Worm (Caenorhabditis elegans) whole organism, L4 larva: ENCODE data around the gene srw-109.
A peak's percentile ranks its signal among the peaks of the same experiment; 100 is the strongest.

Source experiments
- F37D6.2 ChIP-seq: sonication (generic microtip); optimal IDR thresholded peaks from 2 replicates; lab custom pipeline; 2016; ENCODE audit warnings: mild to moderate bottlenecking, missing genetic modification characterization, missing compliant biosample characterization
- R02D3.7 ChIP-seq: fragments of 150-350 bp; sonication (generic microtip); optimal IDR thresholded peaks from 3 replicates; lab custom pipeline; 2014; ENCODE audit warnings: missing biosample characterization, missing genetic modification characterization
- Y105C5A.15 ChIP-seq: fragments of 200-800 bp; sonication (Bioruptor generic); IDR thresholded peaks from 2 replicates; pipeline ENCODE4 v1.3.6; 2022; ENCODE audit warnings: missing genetic modification characterization, missing compliant biosample characterization
- Y5F2A.4 ChIP-seq: fragments of 200-800 bp; sonication (Bioruptor generic); optimal IDR thresholded peaks from 2 replicates; lab custom pipeline; 2018; ENCODE audit warnings: mild to moderate bottlenecking, missing genetic modification characterization, missing compliant biosample characterization
- ZK337.2 ChIP-seq: fragments of 200-800 bp; sonication (Bioruptor generic); IDR thresholded peaks from 2 replicates; pipeline ENCODE4 v1.3.6; 2022; ENCODE audit warnings: missing genetic modification reagents, missing genetic modification characterization, missing compliant biosample characterization
- aha-1 ChIP-seq: fragments of 150-350 bp; peaks from one replicate; lab custom pipeline; 2014; ENCODE audit warnings: missing biosample characterization, missing genetic modification characterization
- ama-1 ChIP-seq: fragments of 150-350 bp; optimal IDR thresholded peaks from 2 replicates; lab custom pipeline; 2014; ENCODE audit warnings: inconsistent platforms, mixed read lengths
- ceh-20 ChIP-seq: fragments of 200-800 bp; sonication (Bioruptor generic); IDR thresholded peaks from 2 replicates; pipeline ENCODE4 v1.3.6; 2022; ENCODE audit warnings: missing genetic modification reagents, missing genetic modification characterization, missing compliant biosample characterization
- ceh-32 ChIP-seq: sonication (generic microtip); optimal IDR thresholded peaks from 2 replicates; lab custom pipeline; 2016; ENCODE audit warnings: mild to moderate bottlenecking, missing genetic modification characterization, missing compliant biosample characterization; ENCODE audit not compliant: poor library complexity
- cey-2 ChIP-seq: sonication (generic microtip); optimal IDR thresholded peaks from 3 replicates; lab custom pipeline; 2017; ENCODE audit warnings: missing genetic modification characterization, mild to moderate bottlenecking, missing compliant biosample characterization, antibody characterized with exemption, borderline replicate concordance; ENCODE audit not compliant: insufficient read depth
- ctbp-1 ChIP-seq: fragments of 200-800 bp; sonication (Bioruptor generic); IDR thresholded peaks from 2 replicates; pipeline ENCODE4 v1.3.6; 2022; ENCODE audit warnings: missing genetic modification reagents, missing genetic modification characterization, missing compliant biosample characterization
- daf-12 ChIP-seq: fragments of 150-350 bp; optimal IDR thresholded peaks from 2 replicates; lab custom pipeline; 2014; ENCODE audit warnings: missing biosample characterization, missing genetic modification reagents, missing genetic modification characterization
- daf-16 ChIP-seq, 3 experiments: sonication (generic microtip); optimal IDR thresholded peaks; 2 replicates each; lab custom pipeline; 2016 to 2017; ENCODE audit warnings: missing genetic modification characterization in 3 of 3, missing genetic modification reagents in 3 of 3, mild to moderate bottlenecking in 2 of 3, missing compliant biosample characterization in 2 of 3, missing biosample characterization in 1 of 3, moderate library complexity in 1 of 3
- daf-19 ChIP-seq: fragments of 200-800 bp; sonication (Bioruptor generic); conservative IDR thresholded peaks from 2 replicates; pipeline ENCODE4 v1.3.6; 2022; ENCODE audit warnings: missing genetic modification characterization, missing compliant biosample characterization
- daf-8 ChIP-seq: fragments of 200-800 bp; sonication (Bioruptor generic); IDR thresholded peaks from 2 replicates; pipeline ENCODE4 v1.3.6; 2022; ENCODE audit warnings: missing genetic modification characterization, missing compliant biosample characterization
- dmd-8 ChIP-seq: fragments of 200-800 bp; sonication (Bioruptor generic); IDR thresholded peaks from 2 replicates; pipeline ENCODE4 v1.3.6; 2022; ENCODE audit warnings: missing genetic modification characterization, missing compliant biosample characterization
- dmd-9 ChIP-seq: fragments of 200-800 bp; sonication (Bioruptor generic); IDR thresholded peaks from 2 replicates; pipeline ENCODE4 v1.3.6; 2022; ENCODE audit warnings: missing genetic modification reagents, missing genetic modification characterization, missing compliant biosample characterization
- dve-1 ChIP-seq: sonication (generic microtip); optimal IDR thresholded peaks from 2 replicates; lab custom pipeline; 2017; ENCODE audit warnings: antibody characterized with exemption, mild to moderate bottlenecking, missing genetic modification characterization, missing compliant biosample characterization; ENCODE audit not compliant: insufficient read depth
- fos-1 ChIP-seq: fragments of 150-350 bp; optimal IDR thresholded peaks from 2 replicates; lab custom pipeline; 2014; ENCODE audit warnings: missing biosample characterization, missing genetic modification characterization
- hmg-1.1 ChIP-seq: fragments of 200-800 bp; sonication (Bioruptor generic); IDR thresholded peaks from 2 replicates; pipeline ENCODE4 v1.3.6; 2022; ENCODE audit warnings: missing genetic modification reagents, missing genetic modification characterization, missing compliant biosample characterization
- lin-1 ChIP-seq: fragments of 200-800 bp; sonication (Bioruptor generic); IDR thresholded peaks from 2 replicates; pipeline ENCODE4 v1.3.6; 2022; ENCODE audit warnings: missing genetic modification reagents, missing genetic modification characterization, missing compliant biosample characterization
- lin-13 ChIP-seq: fragments of 150-350 bp; optimal IDR thresholded peaks from 2 replicates; lab custom pipeline; 2014; ENCODE audit warnings: missing biosample characterization, missing genetic modification reagents, missing genetic modification characterization
- lsy-2 ChIP-seq, 2 experiments: fragments of 150-350 bp in 1 of 2; sonication (generic microtip) in 1 of 2; optimal IDR thresholded peaks; 2 replicates each; lab custom pipeline; 2014 to 2017; ENCODE audit warnings: missing biosample characterization in 2 of 2, missing genetic modification characterization in 2 of 2
- mdl-1 ChIP-seq, 2 experiments: fragments of 150-350 bp in 1 of 2; sonication (generic microtip) in 1 of 2; optimal IDR thresholded peaks; 2 replicates each; lab custom pipeline; 2014 to 2017; ENCODE audit warnings: missing biosample characterization in 2 of 2, missing genetic modification characterization in 2 of 2
- mdt-29 ChIP-seq: fragments of 200-800 bp; sonication (Bioruptor generic); IDR thresholded peaks from 2 replicates; pipeline ENCODE4 v1.3.6; 2022; ENCODE audit warnings: missing genetic modification reagents, missing genetic modification characterization, missing compliant biosample characterization
- mxl-2 ChIP-seq: fragments of 200-800 bp; sonication (Bioruptor generic); conservative IDR thresholded peaks from 2 replicates; pipeline ENCODE4 v1.3.6; 2022; ENCODE audit warnings: missing genetic modification reagents, missing genetic modification characterization, missing compliant biosample characterization
- nhr-102 ChIP-seq: sonication (generic microtip); optimal IDR thresholded peaks from 2 replicates; lab custom pipeline; 2016; ENCODE audit warnings: mild to moderate bottlenecking, missing genetic modification characterization, moderate library complexity, missing compliant biosample characterization
- nhr-25 ChIP-seq: sonication (generic microtip); optimal IDR thresholded peaks from 2 replicates; lab custom pipeline; 2017; ENCODE audit warnings: missing genetic modification characterization, mild to moderate bottlenecking, missing compliant biosample characterization, antibody characterized with exemption, moderate library complexity, borderline replicate concordance; ENCODE audit not compliant: insufficient read depth
- nhr-42 ChIP-seq: fragments of 200-800 bp; sonication (Bioruptor generic); IDR thresholded peaks from 2 replicates; pipeline ENCODE4 v1.3.6; 2022; ENCODE audit warnings: missing genetic modification characterization, missing compliant biosample characterization
- nhr-6 ChIP-seq: fragments of 150-350 bp; optimal IDR thresholded peaks from 2 replicates; lab custom pipeline; 2014; ENCODE audit warnings: missing biosample characterization, missing genetic modification characterization
- nhr-76 ChIP-seq: fragments of 150-350 bp; optimal IDR thresholded peaks from 2 replicates; lab custom pipeline; 2014; ENCODE audit warnings: missing biosample characterization, missing genetic modification characterization
- pqm-1 ChIP-seq: sonication (generic microtip); optimal IDR thresholded peaks from 2 replicates; lab custom pipeline; 2017; ENCODE audit warnings: missing biosample characterization, missing genetic modification characterization
- snpc-4 ChIP-seq: fragments of 150-350 bp; optimal IDR thresholded peaks from 2 replicates; lab custom pipeline; 2014; ENCODE audit warnings: missing biosample characterization, missing genetic modification characterization
- spr-3 ChIP-seq: fragments of 200-800 bp; sonication (Bioruptor generic); optimal IDR thresholded peaks from 2 replicates; lab custom pipeline; 2018; ENCODE audit warnings: mild to moderate bottlenecking, missing genetic modification characterization, missing compliant biosample characterization
- tag-97 ChIP-seq: fragments of 200-800 bp; sonication (Bioruptor generic); IDR thresholded peaks from 2 replicates; pipeline ENCODE4 v1.3.6; 2022; ENCODE audit warnings: missing genetic modification characterization, missing compliant biosample characterization
- unc-39 ChIP-seq: sonication (generic microtip); optimal IDR thresholded peaks from 2 replicates; lab custom pipeline; 2017; ENCODE audit warnings: missing biosample characterization, missing genetic modification characterization
- unc-62 ChIP-seq, 3 experiments: fragments of 150-350 bp in 1 of 3; sonication (generic microtip); optimal IDR thresholded peaks in 2 of 3; peaks in 1 of 3; 1 replicate in 1 of 3; 2 replicates in 2 of 3; lab custom pipeline; 2014 to 2017; ENCODE audit warnings: missing biosample characterization in 3 of 3, missing genetic modification characterization in 3 of 3, missing genetic modification reagents in 3 of 3, missing genotype in 1 of 3
- vab-7 ChIP-seq: fragments of 200-800 bp; sonication (Bioruptor generic); IDR thresholded peaks from 2 replicates; pipeline ENCODE4 v1.3.6; 2022; ENCODE audit warnings: missing genetic modification reagents, missing genetic modification characterization, missing compliant biosample characterization
- zag-1 ChIP-seq: fragments of 150-350 bp; optimal IDR thresholded peaks from 2 replicates; lab custom pipeline; 2014; ENCODE audit warnings: missing biosample characterization, missing genetic modification characterization
- zfp-2 ChIP-seq: sonication (generic microtip); optimal IDR thresholded peaks from 2 replicates; lab custom pipeline; 2016; ENCODE audit warnings: mild to moderate bottlenecking, missing genetic modification characterization, missing compliant biosample characterization
- zfp-3 ChIP-seq: fragments of 200-800 bp; sonication (Bioruptor generic); conservative IDR thresholded peaks from 2 replicates; pipeline ENCODE4 v1.3.6; 2022; ENCODE audit warnings: missing genetic modification reagents, missing genetic modification characterization, missing compliant biosample characterization
- zip-11 ChIP-seq: fragments of 200-800 bp; sonication (Bioruptor generic); IDR thresholded peaks from 2 replicates; pipeline ENCODE4 v1.3.6; 2022; ENCODE audit warnings: missing genetic modification characterization, missing compliant biosample characterization

srw-109 gene

ce11 chrV:576918-577317, 31.8 kb downstream of the srw-109 start:
- TF ChIP-seq zfp-2 (tag; lab: Kevin White, UChicago) (no peak), unc-62 (GFP tag; optimal IDR thresholded peaks at IDR 0.05 in 1 of 2; lab: Kevin White, UChicago) (peak in 1 of 2 experiments; percentile 97), unc-62 (tag; optimal IDR thresholded peaks at IDR 0.05; lab: Kevin White, UChicago) (no peak)

- TF ChIP-seq ctbp-1, result no peak
- no peak for TF ChIP-seq aha-1 (tag; lab: Kevin White, UChicago)
- TF ChIP-seq lin-13 (GFP tag; lab: Kevin White, UChicago), result no peak
- no peak for TF ChIP-seq zag-1 (tag; lab: Kevin White, UChicago)
- TF ChIP-seq unc-62 (GFP tag; optimal IDR thresholded peaks at IDR 0.05 in 1 of 2; lab: Kevin White, UChicago), result no peak
- no peak for TF ChIP-seq unc-62 (tag; optimal IDR thresholded peaks at IDR 0.05; lab: Kevin White, UChicago)
- no peak for TF ChIP-seq Y5F2A.4 (GFP tag; lab: Kevin White, UChicago)
- TF ChIP-seq zip-11 (GFP tag; lab: Robert Waterston, UW), result no peak
- TF ChIP-seq lin-1 (GFP tag; lab: Robert Waterston, UW), result no peak
- TF ChIP-seq fos-1, result no peak
- no peak for TF ChIP-seq daf-16 (GFP tag; optimal IDR thresholded peaks at IDR 0.05; lab: Kevin White, UChicago)
- no peak for TF ChIP-seq daf-16 (tag; optimal IDR thresholded peaks at IDR 0.05; lab: Kevin White, UChicago)
- no peak for TF ChIP-seq cey-2 (tag; lab: Kevin White, UChicago)
- TF ChIP-seq nhr-102, result no peak
- TF ChIP-seq daf-12 (tag; lab: Kevin White, UChicago), result no peak
- TF ChIP-seq F37D6.2 (tag; lab: Kevin White, UChicago), result no peak
- no peak for TF ChIP-seq zfp-3 (GFP tag; lab: Robert Waterston, UW)
- TF ChIP-seq ceh-32, result no peak
- no peak for TF ChIP-seq ZK337.2 (GFP tag; lab: Robert Waterston, UW)
- TF ChIP-seq nhr-76, result no peak
- no peak for TF ChIP-seq snpc-4 (tag; lab: Kevin White, UChicago)
- no peak for TF ChIP-seq tag-97 (GFP tag; lab: Robert Waterston, UW)
- TF ChIP-seq, all 104 proteins: peak for 0
These were observed 32.7 kb downstream of the srw-109 start, which contains the start of gene K06H6.5 for ce11 chrV:576070-576469. Gene K06H6.5, plus strand, starts transcription at chrV:576370.

ce11 chrV:574639-575038, 34.1 kb downstream of the srw-109 start, which contains the start of gene C14C6.13:
Gene C14C6.13, minus strand, starts transcription at chrV:574739.
- TF ChIP-seq daf-16 (GFP tag; optimal IDR thresholded peaks at IDR 0.05; lab: Kevin White, UChicago), result no peak
- no peak for TF ChIP-seq daf-16 (tag; optimal IDR thresholded peaks at IDR 0.05; lab: Kevin White, UChicago)
- TF ChIP-seq unc-39 (tag; lab: Kevin White, UChicago), result no peak
- no peak for TF ChIP-seq dmd-9
- no peak for TF ChIP-seq nhr-42 (GFP tag; lab: Robert Waterston, UW)

- no peak for TF ChIP-seq lsy-2 (tag; optimal IDR thresholded peaks at IDR 0.05; lab: Kevin White, UChicago)
- TF ChIP-seq dmd-8 (GFP tag; lab: Robert Waterston, UW), result no peak
- no peak for TF ChIP-seq mdt-29
- no peak for TF ChIP-seq zfp-2 (tag; lab: Kevin White, UChicago)
- TF ChIP-seq ama-1 (lab: Kevin White, UChicago), result no peak
- TF ChIP-seq, all 104 proteins: peak for 0
These were observed 40.6 kb downstream of the srw-109 start, which contains the start of gene sri-72 for ce11 chrV:568105-568504. Gene sri-72, minus strand, starts transcription at chrV:568205.

- TF ChIP-seq nhr-6 (no peak), ceh-20 (GFP tag; lab: Robert Waterston, UW) (no peak), cey-2 (tag; lab: Kevin White, UChicago) (no peak), snpc-4 (tag; lab: Kevin White, UChicago) (no peak), mdl-1 (tag; optimal IDR thresholded peaks at IDR 0.05; lab: Kevin White, UChicago) (no peak), daf-8 (no peak), spr-3 (GFP tag; lab: Kevin White, UChicago) (no peak), dve-1 (tag; lab: Kevin White, UChicago) (no peak), Y105C5A.15 (GFP tag; lab: Robert Waterston, UW) (no peak), nhr-25 (tag; lab: Kevin White, UChicago) (no peak), vab-7 (GFP tag; lab: Robert Waterston, UW) (no peak), hmg-1.1 (no peak), R02D3.7 (no peak), pqm-1 (tag; lab: Kevin White, UChicago) (no peak), mxl-2 (GFP tag; lab: Robert Waterston, UW) (no peak), daf-19 (GFP tag; lab: Robert Waterston, UW) (no peak), ama-1 (lab: Kevin White, UChicago) (no peak)
These were observed 42.8 kb downstream of the srw-109 start, which contains the start of gene sri-73 for ce11 chrV:565984-566383. Gene sri-73, minus strand, starts transcription at chrV:566084.
